Worm (Caenorhabditis elegans) whole organism, L2 larva: ENCODE results near the gene crn-5.

Experiments used
- C34F6.9 ChIP-seq: fragments of 150-350 bp; optimal IDR thresholded peaks from 2 replicates; lab custom pipeline; 2014; ENCODE audit warnings: missing biosample characterization, missing genetic modification characterization
- F13H6.1 ChIP-seq: sonication (generic microtip); optimal IDR thresholded peaks from 2 replicates; lab custom pipeline; 2016; ENCODE audit warnings: missing genetic modification characterization, missing compliant biosample characterization
- R02D3.7 ChIP-seq: fragments of 150-350 bp; optimal IDR thresholded peaks from 2 replicates; lab custom pipeline; 2014; ENCODE audit warnings: missing biosample characterization, missing genetic modification characterization
- Y55F3AM.14 ChIP-seq: fragments of 200-800 bp; sonication (Bioruptor generic); optimal IDR thresholded peaks from 2 replicates; lab custom pipeline; 2018; ENCODE audit warnings: mild to moderate bottlenecking, missing genetic modification characterization, missing compliant biosample characterization
- ZK546.5 ChIP-seq: sonication (generic microtip); optimal IDR thresholded peaks from 2 replicates; lab custom pipeline; 2017; ENCODE audit warnings: missing biosample characterization, missing genetic modification characterization
- alr-1 ChIP-seq: fragments of 150-350 bp; optimal IDR thresholded peaks from 2 replicates; lab custom pipeline; 2014; ENCODE audit warnings: missing biosample characterization, missing genetic modification characterization
- blmp-1 ChIP-seq: sonication (generic microtip); optimal IDR thresholded peaks from 2 replicates; lab custom pipeline; 2017; ENCODE audit warnings: missing genetic modification characterization, mild to moderate bottlenecking, missing compliant biosample characterization, antibody characterized with exemption, moderate library complexity; ENCODE audit not compliant: insufficient read depth
- crh-2 ChIP-seq: sonication (generic microtip); optimal IDR thresholded peaks from 2 replicates; lab custom pipeline; 2017; ENCODE audit warnings: missing biosample characterization, missing genetic modification characterization
- dmd-4 ChIP-seq: sonication (generic microtip); optimal IDR thresholded peaks from 2 replicates; lab custom pipeline; 2017; ENCODE audit warnings: missing biosample characterization, missing genetic modification characterization
- egl-27 ChIP-seq: sonication (generic microtip); optimal IDR thresholded peaks from 3 replicates; lab custom pipeline; 2017; ENCODE audit warnings: missing biosample characterization, missing genetic modification reagents, missing genetic modification characterization
- elt-3 ChIP-seq: sonication (generic microtip); optimal IDR thresholded peaks from 2 replicates; lab custom pipeline; 2017; ENCODE audit warnings: missing biosample characterization, missing genetic modification characterization
- fos-1 ChIP-seq: fragments of 150-350 bp; optimal IDR thresholded peaks from 2 replicates; lab custom pipeline; 2014; ENCODE audit warnings: missing biosample characterization, missing genetic modification characterization
- gmeb-1 ChIP-seq: fragments of 150-350 bp; optimal IDR thresholded peaks from 2 replicates; lab custom pipeline; 2014; ENCODE audit warnings: missing biosample characterization, missing genetic modification characterization
- lin-11 ChIP-seq: fragments of 150-350 bp; sonication (generic microtip); optimal IDR thresholded peaks from 2 replicates; lab custom pipeline; 2014; ENCODE audit warnings: missing biosample characterization, missing genetic modification characterization, inconsistent platforms, mixed read lengths
- lin-39 ChIP-seq: fragments of 150-350 bp; optimal IDR thresholded peaks from 2 replicates; lab custom pipeline; 2014; ENCODE audit warnings: missing biosample characterization, missing genetic modification reagents, missing genetic modification characterization
- mab-5 ChIP-seq: fragments of 150-350 bp; optimal IDR thresholded peaks from 2 replicates; lab custom pipeline; 2014; ENCODE audit warnings: missing biosample characterization, missing genetic modification characterization
- mdl-1 ChIP-seq, 2 experiments: fragments of 150-350 bp in 1 of 2; sonication (generic microtip) in 1 of 2; optimal IDR thresholded peaks; 2 replicates each; lab custom pipeline; 2017; ENCODE audit warnings: missing biosample characterization in 2 of 2, missing genetic modification characterization in 2 of 2
- nhr-10 ChIP-seq: sonication (generic microtip); optimal IDR thresholded peaks from 2 replicates; lab custom pipeline; 2017; ENCODE audit warnings: missing biosample characterization, missing genetic modification characterization
- nhr-12 ChIP-seq: fragments of 150-350 bp; optimal IDR thresholded peaks from 2 replicates; lab custom pipeline; 2014; ENCODE audit warnings: missing biosample characterization, missing genetic modification characterization
- nhr-129 ChIP-seq: fragments of 150-350 bp; optimal IDR thresholded peaks from 2 replicates; lab custom pipeline; 2014; ENCODE audit warnings: missing biosample characterization, missing genetic modification characterization
- nhr-237 ChIP-seq: fragments of 150-350 bp; optimal IDR thresholded peaks from 2 replicates; lab custom pipeline; 2014; ENCODE audit warnings: missing biosample characterization, missing genetic modification characterization
- nhr-25 ChIP-seq: fragments of 150-350 bp; sonication (generic microtip); optimal IDR thresholded peaks from 3 replicates; lab custom pipeline; 2014; ENCODE audit warnings: missing biosample characterization, missing genetic modification characterization
- nhr-77 ChIP-seq: fragments of 150-350 bp; optimal IDR thresholded peaks from 2 replicates; lab custom pipeline; 2014; ENCODE audit warnings: missing biosample characterization, missing genetic modification characterization
- sem-4 ChIP-seq: fragments of 150-350 bp; optimal IDR thresholded peaks from 2 replicates; lab custom pipeline; 2014; ENCODE audit warnings: missing biosample characterization, missing genetic modification reagents, missing genetic modification characterization
- skn-1 ChIP-seq: sonication (generic microtip); optimal IDR thresholded peaks from 2 replicates; lab custom pipeline; 2017; ENCODE audit warnings: missing biosample characterization, missing genetic modification characterization
- sma-3 ChIP-seq: sonication (generic microtip); optimal IDR thresholded peaks from 2 replicates; lab custom pipeline; 2016; ENCODE audit warnings: missing genetic modification reagents, missing genetic modification characterization, missing compliant biosample characterization
- sma-9 ChIP-seq, 2 experiments: fragments of 150-350 bp in 1 of 2; sonication (generic microtip) in 1 of 2; optimal IDR thresholded peaks; 2 replicates each; lab custom pipeline; 2014 to 2016; ENCODE audit warnings: missing genetic modification characterization in 2 of 2, mild to moderate bottlenecking in 1 of 2, missing biosample characterization in 1 of 2, missing compliant biosample characterization in 1 of 2, missing genetic modification reagents in 1 of 2, moderate library complexity in 1 of 2
- snpc-4 ChIP-seq: fragments of 150-350 bp; optimal IDR thresholded peaks from 2 replicates; lab custom pipeline; 2014; ENCODE audit warnings: missing biosample characterization, missing genetic modification characterization
- unc-39 ChIP-seq: fragments of 150-350 bp; optimal IDR thresholded peaks from 2 replicates; lab custom pipeline; 2014; ENCODE audit warnings: missing biosample characterization, missing genetic modification characterization
- unc-62 ChIP-seq: fragments of 150-350 bp; optimal IDR thresholded peaks from 2 replicates; lab custom pipeline; 2014; ENCODE audit warnings: missing biosample characterization, missing genetic modification reagents, missing genetic modification characterization
- zag-1 ChIP-seq: fragments of 150-350 bp; optimal IDR thresholded peaks from 2 replicates; lab custom pipeline; 2014; ENCODE audit warnings: missing biosample characterization, missing genetic modification characterization
- ztf-1 ChIP-seq: fragments of 200-800 bp; sonication (Bioruptor generic); conservative IDR thresholded peaks from 2 replicates; pipeline ENCODE4 v1.3.6; 2022; ENCODE audit warnings: missing genetic modification characterization, missing compliant biosample characterization
- ztf-4 ChIP-seq: fragments of 150-350 bp; optimal IDR thresholded peaks from 2 replicates; lab custom pipeline; 2014; ENCODE audit warnings: missing biosample characterization, missing genetic modification characterization

The crn-5 gene

ce11 chrII:10584036-10584435 lies 8.5 kb upstream of the crn-5 start, which contains the start of gene algn-9:
Gene algn-9, plus strand, starts transcription at chrII:10584336.
- no peak for TF ChIP-seq zag-1
- TF ChIP-seq nhr-77 (tag; lab: Kevin White, UChicago), result no peak
- no peak for TF ChIP-seq ZK546.5
- no peak for TF ChIP-seq dmd-4 (tag; lab: Kevin White, UChicago)
- no peak for TF ChIP-seq lin-39 (tag; lab: Kevin White, UChicago)
- no peak for TF ChIP-seq nhr-237
- TF ChIP-seq unc-62 (GFP tag; lab: Kevin White, UChicago), result no peak
- TF ChIP-seq nhr-12 (tag; lab: Kevin White, UChicago), result no peak
- no peak for TF ChIP-seq sma-3
- TF ChIP-seq egl-27 (tag; lab: Kevin White, UChicago), result no peak
- TF ChIP-seq skn-1, result no peak
- no peak for TF ChIP-seq gmeb-1 (tag; lab: Kevin White, UChicago)
- no peak for TF ChIP-seq nhr-10
- TF ChIP-seq mab-5 (tag; lab: Kevin White, UChicago), result no peak
- TF ChIP-seq elt-3 (tag; lab: Kevin White, UChicago), result no peak
- TF ChIP-seq lin-11 (tag; lab: Kevin White, UChicago), result no peak
- TF ChIP-seq alr-1, result no peak
- TF ChIP-seq blmp-1 (tag; lab: Kevin White, UChicago), result no peak

- TF ChIP-seq ztf-4 (no peak), nhr-25 (tag; lab: Kevin White, UChicago) (no peak), mdl-1 (tag; optimal IDR thresholded peaks at IDR 0.05; lab: Kevin White, UChicago) (no peak), Y55F3AM.14 (GFP tag; lab: Kevin White, UChicago) (no peak), crh-2 (tag; lab: Kevin White, UChicago) (no peak), dmd-4 (tag; lab: Kevin White, UChicago) (no peak), gmeb-1 (tag; lab: Kevin White, UChicago) (no peak), sma-3 (no peak)
Observed at ce11 chrII:10587742-10588141, 4.8 kb upstream of the crn-5 start, which contains the start of gene crn-3. Gene crn-3, plus strand, starts transcription at chrII:10588042.

ce11 chrII:10594312-10594711 lies 1.8 kb downstream of the crn-5 start:
- TF ChIP-seq sma-3 (no peak), crh-2 (tag; lab: Kevin White, UChicago) (no peak), sma-9 (GFP tag; optimal IDR thresholded peaks at IDR 0.05; lab: Kevin White, UChicago) (no peak), sma-9 (tag; optimal IDR thresholded peaks at IDR 0.05; lab: Kevin White, UChicago) (no peak), R02D3.7 (tag; lab: Kevin White, UChicago) (no peak), sem-4 (no peak), F13H6.1 (no peak), nhr-25 (tag; lab: Kevin White, UChicago) (no peak), snpc-4 (tag; lab: Kevin White, UChicago) (no peak), C34F6.9 (tag; lab: Kevin White, UChicago) (no peak), lin-39 (tag; lab: Kevin White, UChicago) (no peak), ztf-1 (GFP tag; lab: Robert Waterston, UW) (no peak), blmp-1 (tag; lab: Kevin White, UChicago) (no peak), unc-62 (GFP tag; lab: Kevin White, UChicago) (no peak), skn-1 (no peak), nhr-129 (no peak), egl-27 (tag; lab: Kevin White, UChicago) (no peak), unc-39 (tag; lab: Kevin White, UChicago) (no peak)

- no peak for TF ChIP-seq F13H6.1
- TF ChIP-seq fos-1 (tag; lab: Kevin White, UChicago), result peak; percentile 74
- TF ChIP-seq crh-2 (tag; lab: Kevin White, UChicago), result peak; percentile 54
- TF ChIP-seq unc-39 (tag; lab: Kevin White, UChicago), result no peak
- no peak for TF ChIP-seq R02D3.7 (tag; lab: Kevin White, UChicago)
- TF ChIP-seq gmeb-1 (tag; lab: Kevin White, UChicago), result no peak
Observed at ce11 chrII:10594758-10595157, 2.2 kb downstream of the crn-5 start, which contains the start of gene C14A4.6. Gene C14A4.6, minus strand, starts transcription at chrII:10594776.

ce11 chrII:10596462-10596861 lies 3.9 kb downstream of the crn-5 start, which contains the start of gene C14A4.7:
Gene C14A4.7, minus strand, starts transcription at chrII:10596562.
- TF ChIP-seq fos-1 (tag; lab: Kevin White, UChicago), result peak; percentile 37
- TF ChIP-seq lin-11 (tag; lab: Kevin White, UChicago), result no peak
